Worm (Caenorhabditis elegans) whole organism, L3 larva: ENCODE results near the gene T07A9.14.
A peak's percentile ranks its signal among the peaks of the same experiment; 100 is the strongest.

Experiments used
- R02D3.7 ChIP-seq: fragments of 150-350 bp; optimal IDR thresholded peaks from 2 replicates; lab custom pipeline; 2014; ENCODE audit warnings: missing biosample characterization, missing genetic modification characterization
- ZK546.5 ChIP-seq: sonication (generic microtip); optimal IDR thresholded peaks from 2 replicates; lab custom pipeline; 2017; ENCODE audit warnings: missing biosample characterization, missing genetic modification characterization
- ceh-16 ChIP-seq: sonication (generic microtip); optimal IDR thresholded peaks from 2 replicates; lab custom pipeline; 2017; ENCODE audit warnings: missing biosample characterization, missing genetic modification characterization
- ceh-28 ChIP-seq: fragments of 150-350 bp; optimal IDR thresholded peaks from 2 replicates; lab custom pipeline; 2014; ENCODE audit warnings: missing biosample characterization, missing genetic modification reagents, missing genetic modification characterization
- ceh-82 ChIP-seq: fragments of 150-350 bp; optimal IDR thresholded peaks from 2 replicates; lab custom pipeline; 2014; ENCODE audit warnings: missing biosample characterization, missing genetic modification characterization
- daf-12 ChIP-seq: fragments of 150-350 bp; optimal IDR thresholded peaks from 2 replicates; lab custom pipeline; 2014; ENCODE audit warnings: missing biosample characterization, missing genetic modification reagents, missing genetic modification characterization
- egl-27 ChIP-seq: sonication (generic microtip); optimal IDR thresholded peaks from 4 replicates; lab custom pipeline; 2017; ENCODE audit warnings: missing biosample characterization, missing genetic modification reagents, missing genetic modification characterization
- egl-5 ChIP-seq: fragments of 150-350 bp; optimal IDR thresholded peaks from 2 replicates; lab custom pipeline; 2017; ENCODE audit warnings: missing biosample characterization, missing genetic modification reagents, missing genetic modification characterization, inconsistent platforms
- elt-1 ChIP-seq: fragments of 150-350 bp; optimal IDR thresholded peaks from 2 replicates; lab custom pipeline; 2014; ENCODE audit warnings: missing biosample characterization, missing genetic modification characterization
- elt-2 ChIP-seq: sonication (generic microtip); optimal IDR thresholded peaks from 2 replicates; lab custom pipeline; 2016; ENCODE audit warnings: missing genetic modification reagents, mild to moderate bottlenecking, missing genetic modification characterization, missing compliant biosample characterization
- elt-3 ChIP-seq, 3 experiments: fragments of 150-350 bp in 1 of 3; sonication (generic microtip) in 2 of 3; optimal IDR thresholded peaks; 2 replicates in 2 of 3; 4 replicates in 1 of 3; lab custom pipeline; 2014 to 2017; ENCODE audit warnings: missing biosample characterization in 3 of 3, missing genetic modification characterization in 3 of 3
- eor-1 ChIP-seq, 2 experiments: fragments of 150-350 bp; optimal IDR thresholded peaks; 2 replicates each; lab custom pipeline; 2014 to 2018; ENCODE audit warnings: missing biosample characterization in 2 of 2, missing genetic modification characterization in 2 of 2
- fkh-10 ChIP-seq: sonication (generic microtip); optimal IDR thresholded peaks from 2 replicates; lab custom pipeline; 2017; ENCODE audit warnings: missing biosample characterization, missing genetic modification reagents, missing genetic modification characterization
- fkh-2 ChIP-seq: fragments of 150-350 bp; optimal IDR thresholded peaks from 2 replicates; lab custom pipeline; 2014; ENCODE audit warnings: missing biosample characterization, missing genetic modification reagents, missing genetic modification characterization
- fos-1 ChIP-seq: fragments of 150-350 bp; optimal IDR thresholded peaks from 2 replicates; lab custom pipeline; 2014; ENCODE audit warnings: missing biosample characterization, missing genetic modification characterization
- hmg-11 ChIP-seq: sonication (generic microtip); optimal IDR thresholded peaks from 2 replicates; lab custom pipeline; 2016; ENCODE audit warnings: missing genetic modification characterization, missing compliant biosample characterization
- jun-1 ChIP-seq: fragments of 150-350 bp; optimal IDR thresholded peaks from 2 replicates; lab custom pipeline; 2014; ENCODE audit warnings: missing biosample characterization, missing genetic modification reagents, missing genetic modification characterization
- lin-15B ChIP-seq: fragments of 150-350 bp; optimal IDR thresholded peaks from 2 replicates; lab custom pipeline; 2014; ENCODE audit warnings: missing biosample characterization, missing genetic modification characterization
- lin-39 ChIP-seq: fragments of 150-350 bp; optimal IDR thresholded peaks from 2 replicates; lab custom pipeline; 2018; ENCODE audit warnings: missing biosample characterization, missing genetic modification reagents, missing genetic modification characterization
- mdl-1 ChIP-seq: fragments of 150-350 bp; optimal IDR thresholded peaks from 2 replicates; lab custom pipeline; 2014; ENCODE audit warnings: missing biosample characterization, missing genetic modification characterization
- nfya-1 ChIP-seq: sonication (generic microtip); optimal IDR thresholded peaks from 2 replicates; lab custom pipeline; 2017; ENCODE audit warnings: missing genetic modification characterization, mild to moderate bottlenecking, missing compliant biosample characterization, antibody characterized with exemption, moderate library complexity; ENCODE audit not compliant: insufficient read depth
- nhr-11 ChIP-seq: fragments of 150-350 bp; optimal IDR thresholded peaks from 2 replicates; lab custom pipeline; 2014; ENCODE audit warnings: missing biosample characterization, missing genetic modification characterization
- nhr-23 ChIP-seq: fragments of 150-350 bp; optimal IDR thresholded peaks from 2 replicates; lab custom pipeline; 2014; ENCODE audit warnings: missing biosample characterization, missing genetic modification reagents, missing genetic modification characterization
- nhr-25 ChIP-seq: sonication (generic microtip); optimal IDR thresholded peaks from 2 replicates; lab custom pipeline; 2017; ENCODE audit warnings: missing biosample characterization, missing genetic modification characterization
- nhr-28 ChIP-seq: fragments of 150-350 bp; optimal IDR thresholded peaks from 2 replicates; lab custom pipeline; 2014; ENCODE audit warnings: missing biosample characterization, missing genetic modification characterization
- nhr-43 ChIP-seq: sonication (generic microtip); optimal IDR thresholded peaks from 2 replicates; lab custom pipeline; 2016; ENCODE audit warnings: mild to moderate bottlenecking, missing genetic modification characterization, missing compliant biosample characterization; ENCODE audit not compliant: poor library complexity, severe bottlenecking
- nhr-67 ChIP-seq: fragments of 150-350 bp; optimal IDR thresholded peaks from 2 replicates; lab custom pipeline; 2014; ENCODE audit warnings: missing biosample characterization, missing genetic modification characterization
- nhr-77 ChIP-seq: fragments of 150-350 bp; optimal IDR thresholded peaks from 2 replicates; lab custom pipeline; 2014; ENCODE audit warnings: missing biosample characterization, missing genetic modification characterization
- pqm-1 ChIP-seq: fragments of 150-350 bp; optimal IDR thresholded peaks from 2 replicates; lab custom pipeline; 2017; ENCODE audit warnings: missing biosample characterization, missing genetic modification characterization, inconsistent platforms
- sea-2 ChIP-seq: fragments of 150-350 bp; sonication (generic microtip); optimal IDR thresholded peaks from 4 replicates; lab custom pipeline; 2014; ENCODE audit warnings: missing biosample characterization, missing genetic modification reagents, missing genetic modification characterization
- snpc-4 ChIP-seq: fragments of 150-350 bp; optimal IDR thresholded peaks from 2 replicates; lab custom pipeline; 2014; ENCODE audit warnings: missing biosample characterization, missing genetic modification characterization
- tbx-2 ChIP-seq: sonication (generic microtip); optimal IDR thresholded peaks from 2 replicates; lab custom pipeline; 2016; ENCODE audit warnings: mild to moderate bottlenecking, missing genetic modification characterization, missing compliant biosample characterization
- unc-39 ChIP-seq: sonication (generic microtip); optimal IDR thresholded peaks from 4 replicates; lab custom pipeline; 2017; ENCODE audit warnings: missing biosample characterization, missing genetic modification characterization
- ztf-4 ChIP-seq: fragments of 150-350 bp; optimal IDR thresholded peaks from 2 replicates; lab custom pipeline; 2014; ENCODE audit warnings: missing biosample characterization, missing genetic modification characterization

The T07A9.14 gene

DNA sequence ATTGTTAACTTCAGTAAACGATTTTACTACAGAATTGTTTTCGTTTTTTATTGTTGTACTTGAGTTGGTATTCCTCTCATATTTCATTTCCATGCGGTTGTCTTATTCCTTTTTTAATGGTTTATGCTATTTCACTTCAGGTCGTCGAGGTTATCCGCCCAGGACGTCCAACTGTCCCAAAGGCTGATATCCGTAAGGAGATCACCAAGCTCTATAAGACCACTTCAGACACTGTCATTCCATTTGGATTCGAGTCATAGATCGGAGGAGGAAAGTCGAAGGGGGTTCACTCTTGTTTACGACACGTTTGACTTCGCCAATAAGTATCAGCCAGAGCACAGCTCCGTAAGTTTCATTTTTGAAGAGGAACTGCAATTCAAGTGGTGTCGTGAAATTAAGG lies at the start of gene T07A9.14:
Gene T07A9.14 (plus strand): TSS at position 124 of the 400 bp plus-strand sequence.
- TF ChIP-seq fos-1 (no peak), lin-39 (no peak), ZK546.5 (tag; lab: Kevin White, UChicago) (no peak), nhr-67 (no peak), egl-5 (tag; lab: Kevin White, UChicago) (no peak)

DNA sequence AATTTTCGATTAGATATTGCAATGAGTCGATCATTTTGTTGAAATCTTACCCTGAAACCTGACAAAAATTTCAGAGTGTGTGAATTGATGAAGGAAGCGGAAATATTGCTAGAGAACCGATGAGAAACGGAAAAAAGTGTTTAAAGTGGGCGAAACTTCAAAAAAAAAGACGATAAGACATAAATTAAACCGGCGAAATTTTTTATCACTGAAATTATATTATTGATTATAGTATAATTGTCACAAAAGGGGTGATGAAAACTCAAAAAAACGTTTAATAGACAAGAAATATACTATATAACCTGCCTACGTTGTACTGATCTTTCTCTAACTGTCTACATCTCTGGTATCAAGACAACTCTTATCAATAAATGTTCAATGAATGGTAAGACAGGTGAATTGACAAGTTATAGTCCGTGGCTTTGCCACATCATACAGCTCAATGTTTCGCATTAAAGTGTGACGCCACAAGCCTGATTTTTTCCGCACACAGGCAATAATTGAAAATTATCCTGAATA lies 49.3 kb upstream of the T07A9.14 start, which contains the start of gene pxmp-4:
Gene pxmp-4 (minus strand): TSS at position 51 of the 519 bp plus-strand sequence.
- TF ChIP-seq daf-12 (tag; lab: Kevin White, UChicago), result no peak
- peak; percentile 80 for TF ChIP-seq elt-2 (tag; lab: Kevin White, UChicago)
- TF ChIP-seq ceh-28 (tag; lab: Kevin White, UChicago), result peak; percentile 10
- peak; percentile 64 for TF ChIP-seq pqm-1 (tag; lab: Kevin White, UChicago)
- no peak for TF ChIP-seq nhr-77 (tag; lab: Kevin White, UChicago)
- TF ChIP-seq hmg-11, result no peak

DNA sequence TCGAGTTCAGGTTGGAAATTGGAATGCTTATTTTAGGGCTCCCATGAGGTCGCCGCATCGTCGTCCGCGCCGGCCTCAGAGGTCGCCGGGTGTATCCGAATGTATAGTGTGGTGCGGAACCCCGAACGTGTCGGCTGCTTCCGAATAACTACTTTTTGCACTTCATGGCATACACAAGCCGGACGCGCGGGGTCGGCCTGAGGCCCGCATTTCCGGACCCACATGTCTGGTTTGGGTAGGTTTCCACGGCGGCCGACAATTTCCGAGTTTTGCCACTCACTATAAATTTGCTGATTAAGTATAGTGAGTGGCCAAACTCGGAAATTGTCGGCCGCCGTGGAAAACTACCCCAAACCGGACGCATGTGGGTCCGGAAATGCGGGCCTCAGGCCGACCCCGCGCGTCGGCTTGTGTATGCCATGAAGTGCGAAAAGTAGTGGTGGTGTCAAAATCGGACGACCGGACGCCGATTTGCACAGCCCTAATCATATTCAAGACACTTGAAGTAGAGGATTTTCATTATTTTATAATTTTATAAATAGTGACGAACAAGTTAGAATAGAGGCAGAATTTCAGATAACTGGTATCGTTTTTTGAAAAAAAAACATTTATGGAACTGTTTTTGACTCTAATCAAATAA lies 48.2 kb upstream of the T07A9.14 start:
- TF ChIP-seq ceh-82 (no peak), nhr-28 (tag; lab: Kevin White, UChicago) (no peak), nfya-1 (tag; lab: Kevin White, UChicago) (no peak), nhr-11 (tag; lab: Kevin White, UChicago) (no peak), lin-39 (no peak), ztf-4 (tag; lab: Kevin White, UChicago) (no peak), R02D3.7 (tag; lab: Kevin White, UChicago) (no peak)
- TF ChIP-seq, all 47 proteins: peak for 0

DNA sequence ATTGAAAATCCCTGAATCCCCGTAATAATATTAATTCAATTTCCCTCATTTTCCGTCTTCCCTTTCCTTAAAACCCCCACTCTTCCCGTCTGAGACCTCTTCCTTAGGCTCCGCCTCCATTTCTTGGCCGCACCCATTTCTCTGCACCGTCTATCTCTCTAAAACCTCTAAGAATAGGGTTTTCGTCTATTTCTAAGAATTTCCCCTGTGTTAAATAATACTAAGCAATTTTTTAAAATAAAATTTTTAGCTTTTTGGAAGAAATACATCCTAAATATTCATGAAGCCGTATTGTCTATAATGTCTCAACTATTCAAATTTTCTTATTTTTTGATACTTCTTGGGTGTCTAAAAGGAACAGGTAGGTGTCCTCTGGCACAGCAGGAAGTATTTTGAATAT lies 47.0 kb upstream of the T07A9.14 start, which contains the start of gene cdh-8:
Gene cdh-8 (plus strand): TSS at position 301 of the 400 bp plus-strand sequence.
- TF ChIP-seq lin-15B (tag; lab: Kevin White, UChicago) (no peak), nhr-11 (tag; lab: Kevin White, UChicago) (no peak), tbx-2 (no peak), ZK546.5 (tag; lab: Kevin White, UChicago) (no peak), unc-39 (tag; lab: Kevin White, UChicago) (no peak), sea-2 (no peak), daf-12 (tag; lab: Kevin White, UChicago) (no peak), nhr-43 (tag; lab: Kevin White, UChicago) (no peak), ceh-28 (tag; lab: Kevin White, UChicago) (no peak), fkh-2 (tag; lab: Kevin White, UChicago) (no peak), snpc-4 (no peak), ztf-4 (tag; lab: Kevin White, UChicago) (no peak)

DNA sequence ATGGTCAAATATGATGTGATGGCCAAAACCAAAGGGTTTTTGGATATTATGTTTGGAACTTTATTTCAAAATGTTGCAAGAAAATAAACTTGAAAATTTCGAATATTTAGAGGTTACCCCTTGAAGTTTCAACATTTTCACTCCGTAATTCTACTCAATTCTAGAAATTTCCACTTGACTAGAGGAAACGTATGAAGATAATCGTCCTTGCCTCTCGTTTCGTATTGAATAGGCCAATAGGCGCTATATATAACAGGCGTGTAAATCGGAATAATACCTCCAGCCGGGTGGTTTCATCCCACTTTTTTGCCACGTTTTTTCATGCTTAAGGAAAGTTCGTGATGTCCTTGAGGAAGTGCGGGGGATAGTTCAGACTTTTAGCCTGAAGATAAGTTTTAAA lies 43.2 kb upstream of the T07A9.14 start:
- TF ChIP-seq ztf-4 (tag; lab: Kevin White, UChicago), result no peak
- no peak for TF ChIP-seq sea-2
- no peak for TF ChIP-seq lin-15B (tag; lab: Kevin White, UChicago)
- no peak for TF ChIP-seq elt-2 (tag; lab: Kevin White, UChicago)
- TF ChIP-seq elt-1 (tag; lab: Kevin White, UChicago), result no peak
- TF ChIP-seq unc-39 (tag; lab: Kevin White, UChicago), result no peak

DNA sequence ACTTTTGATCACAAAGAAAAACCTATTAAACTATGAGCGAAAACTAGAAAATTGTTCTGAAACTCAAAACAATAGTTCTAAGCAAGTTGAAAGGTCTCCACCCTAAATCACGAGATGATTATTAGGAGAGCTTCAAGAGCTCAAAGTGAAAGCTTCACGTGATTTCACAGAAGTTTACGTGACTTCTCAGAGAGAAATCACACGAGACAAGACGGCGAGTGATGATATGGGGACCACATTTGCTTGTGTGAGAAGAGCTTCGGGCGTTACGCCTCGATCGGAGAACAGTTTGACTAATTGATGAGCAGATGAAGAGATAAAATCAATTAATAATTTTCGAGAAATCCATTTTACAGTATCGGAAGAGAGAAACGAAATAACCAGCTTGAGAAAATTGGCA lies 21.5 kb upstream of the T07A9.14 start:
- TF ChIP-seq fkh-2 (tag; lab: Kevin White, UChicago) (no peak), fkh-10 (GFP tag; lab: Kevin White, UChicago) (no peak), mdl-1 (no peak), nhr-23 (tag; lab: Kevin White, UChicago) (no peak), jun-1 (tag; lab: Kevin White, UChicago) (no peak), nhr-25 (no peak), egl-27 (tag; lab: Kevin White, UChicago) (no peak), ztf-4 (tag; lab: Kevin White, UChicago) (no peak), ceh-16 (no peak), pqm-1 (tag; lab: Kevin White, UChicago) (no peak), snpc-4 (no peak), sea-2 (no peak), elt-3 (tag; optimal IDR thresholded peaks at IDR 0.05; lab: Kevin White, UChicago) (no peak), tbx-2 (no peak), eor-1 (tag; optimal IDR thresholded peaks at IDR 0.05; lab: Kevin White, UChicago) (no peak), daf-12 (tag; lab: Kevin White, UChicago) (no peak)
